Worm (Caenorhabditis elegans) whole organism, dauer: Measurements from ENCODE around the gene cav-1.
"Not testable (repeated sequence)": the region's sequence is repeated elsewhere in the genome, so short reads cannot be mapped to it uniquely, and the experiment has no call there.

ENCODE experiments used
- unc-62 ChIP-seq: sonication (generic microtip); optimal IDR thresholded peaks from 2 replicates; lab custom pipeline; 2017; ENCODE audit warnings: missing biosample characterization, missing genetic modification reagents, missing genetic modification characterization

cav-1 gene

ce11 chrIV:9772096-9772720 is at the start of gene cav-1:
cav-1 (plus strand) TSS chrIV:9772510.
- no peak for TF ChIP-seq unc-62

DNA sequence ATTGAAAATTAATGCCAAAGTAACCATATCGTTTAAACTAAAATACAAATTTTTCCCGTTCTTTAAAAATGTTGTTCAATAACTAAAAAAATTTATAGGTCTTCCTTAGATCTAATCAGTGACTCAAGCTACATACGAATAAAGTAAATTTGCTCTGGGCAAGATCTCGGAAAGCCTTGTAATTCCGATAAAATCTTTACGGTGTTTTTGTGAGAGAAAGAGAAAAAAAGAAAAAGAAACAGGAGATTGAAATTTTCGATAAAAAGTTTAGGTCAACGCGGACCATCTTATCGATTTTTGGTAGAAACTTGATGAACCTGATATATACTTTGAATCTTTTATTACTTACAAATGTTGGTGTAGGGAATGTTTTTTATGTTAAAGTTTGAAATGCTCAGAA is 49.1 kb upstream of the cav-1 start:
- TF ChIP-seq unc-62: no peak

- no peak for TF ChIP-seq unc-62
These were observed 47.4 kb upstream of the cav-1 start, which contains the start of the genes nhr-138 and C28D4.18 for ce11 chrIV:9724948-9725347. nhr-138 (plus strand) TSS chrIV:9725251. C28D4.18 (plus strand) TSS chrIV:9725280.

ce11 chrIV:9725468-9725985 is 46.8 kb upstream of the cav-1 start:
- no peak for TF ChIP-seq unc-62

ce11 chrIV:9727217-9727616 is 45.1 kb upstream of the cav-1 start:
- TF ChIP-seq unc-62: no peak

ce11 chrIV:9728376-9728775 is 43.9 kb upstream of the cav-1 start, which contains the start of gene nhr-100:
nhr-100 (plus strand) TSS chrIV:9728676.
- no peak for TF ChIP-seq unc-62

DNA sequence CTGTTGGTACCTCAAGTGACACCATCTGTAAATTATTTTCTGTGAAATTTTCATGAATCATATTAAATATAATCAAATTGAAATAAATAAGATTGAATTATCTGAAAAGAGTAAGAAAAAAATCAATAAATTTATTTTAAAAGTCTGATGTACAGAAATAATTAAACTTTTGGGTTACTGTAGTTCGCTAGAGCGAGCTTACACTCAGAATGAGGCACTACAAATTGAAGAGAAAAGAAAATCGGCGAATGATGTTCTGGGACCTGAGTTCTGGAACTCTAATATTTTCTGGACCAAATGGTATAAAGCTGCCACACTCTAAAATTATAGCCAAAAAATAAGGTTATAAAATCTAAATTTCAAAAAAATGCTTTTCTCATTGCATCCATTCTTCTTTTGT is 38.4 kb upstream of the cav-1 start:
- TF ChIP-seq unc-62: no peak

DNA sequence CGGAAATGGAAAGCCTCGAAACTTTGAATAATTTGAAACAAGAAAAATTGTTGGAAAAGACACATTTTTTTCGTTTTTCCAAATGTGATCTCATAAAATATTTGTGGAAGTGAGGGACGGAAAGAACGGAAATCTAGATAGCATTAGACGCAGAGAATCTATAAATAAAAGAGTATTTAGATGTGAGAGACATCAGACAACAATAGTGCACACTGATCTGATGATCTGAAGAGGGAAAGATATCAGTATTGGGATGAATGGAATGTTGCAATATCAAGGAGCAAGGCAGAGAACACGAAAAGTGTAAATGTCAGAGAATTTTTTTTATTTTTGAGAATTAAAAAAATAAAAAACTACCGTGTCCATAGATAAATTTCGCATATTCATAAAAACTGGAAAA is 37.4 kb upstream of the cav-1 start:
- TF ChIP-seq unc-62: no peak

ce11 chrIV:9735750-9736149 is 36.6 kb upstream of the cav-1 start:
- no peak for TF ChIP-seq unc-62

ce11 chrIV:9737204-9737790 is 35.0 kb upstream of the cav-1 start, which contains the start of gene cka-1:
cka-1 (minus strand) TSS chrIV:9737621.
- no peak for TF ChIP-seq unc-62

DNA sequence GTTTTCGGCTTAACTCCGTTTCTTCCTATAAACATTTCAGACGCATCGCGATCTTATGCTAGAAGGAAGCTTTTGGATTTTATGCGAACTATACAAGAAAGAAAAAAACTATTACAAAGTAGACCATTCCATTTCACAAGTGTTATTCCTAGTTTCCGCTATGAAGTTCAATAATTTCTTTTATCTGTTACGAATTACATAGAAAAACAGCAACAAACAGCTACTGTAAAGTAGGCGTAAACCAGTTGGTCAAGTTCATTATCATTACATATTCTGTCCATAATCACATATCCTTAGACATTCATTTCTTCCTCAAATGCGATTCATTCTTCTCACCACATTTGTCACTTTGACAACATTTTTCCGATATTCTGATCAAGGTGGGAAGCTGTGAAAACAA is 34.1 kb upstream of the cav-1 start, which contains the start of gene C28D4.10:
Gene C28D4.10, plus strand, starts transcription at position 301 of the 400 bp plus-strand sequence.
- no peak for TF ChIP-seq unc-62

DNA sequence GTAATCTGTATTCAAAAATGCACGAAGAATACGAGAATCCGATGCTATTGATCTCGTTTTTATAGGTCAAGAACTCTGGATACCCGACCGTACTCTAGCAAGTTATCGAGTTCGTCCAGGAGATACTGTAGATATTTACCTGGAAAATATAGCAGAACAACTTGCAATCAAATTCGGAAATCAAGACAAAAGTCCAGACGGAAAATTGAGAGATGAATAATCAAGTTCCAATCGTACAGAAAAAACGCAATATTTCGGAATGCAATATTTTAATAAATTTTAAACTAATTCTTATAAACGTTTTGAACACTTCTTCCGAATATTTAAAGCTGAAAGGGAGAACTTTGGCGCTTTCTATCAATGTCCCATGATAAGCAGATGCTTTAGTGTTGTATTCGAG is 33.3 kb upstream of the cav-1 start:
- TF ChIP-seq unc-62: no peak

DNA sequence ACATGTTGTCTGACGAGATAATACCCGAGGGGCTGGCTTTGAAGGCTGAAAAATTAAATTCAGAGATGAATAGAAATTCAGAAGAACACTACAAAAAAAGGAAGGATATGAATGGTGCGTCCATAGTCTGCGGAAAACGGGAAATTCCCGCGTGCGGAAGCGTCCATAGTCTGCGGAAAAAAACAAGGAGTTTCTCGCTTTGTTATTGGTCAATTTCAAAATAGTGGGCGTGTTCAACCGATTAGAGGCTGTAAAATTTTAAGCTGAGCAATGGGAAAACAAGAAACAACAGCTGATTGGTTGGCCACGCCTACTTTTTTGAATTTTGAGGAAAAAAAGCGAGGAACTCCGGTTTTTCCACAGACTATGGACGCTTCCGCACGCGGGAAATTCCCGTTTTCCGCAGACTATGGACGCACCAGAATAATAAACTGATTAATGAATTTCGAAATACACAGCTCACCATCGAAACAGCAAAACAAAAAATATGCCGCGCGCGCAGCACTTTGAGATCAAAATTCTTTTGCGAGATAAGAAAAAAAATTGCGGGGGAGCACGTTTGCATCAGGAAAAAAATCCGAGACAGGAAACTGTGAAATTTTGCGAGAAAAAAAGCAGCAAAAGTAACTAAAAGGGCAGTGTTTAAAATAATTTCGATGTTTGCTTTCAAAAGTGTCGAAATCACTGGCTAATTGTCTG is 31.3 kb upstream of the cav-1 start, which contains the start of gene gln-6:
Gene gln-6, minus strand, starts transcription at position 51 of the 699 bp plus-strand sequence.
- TF ChIP-seq unc-62: not testable (repeated sequence)

DNA sequence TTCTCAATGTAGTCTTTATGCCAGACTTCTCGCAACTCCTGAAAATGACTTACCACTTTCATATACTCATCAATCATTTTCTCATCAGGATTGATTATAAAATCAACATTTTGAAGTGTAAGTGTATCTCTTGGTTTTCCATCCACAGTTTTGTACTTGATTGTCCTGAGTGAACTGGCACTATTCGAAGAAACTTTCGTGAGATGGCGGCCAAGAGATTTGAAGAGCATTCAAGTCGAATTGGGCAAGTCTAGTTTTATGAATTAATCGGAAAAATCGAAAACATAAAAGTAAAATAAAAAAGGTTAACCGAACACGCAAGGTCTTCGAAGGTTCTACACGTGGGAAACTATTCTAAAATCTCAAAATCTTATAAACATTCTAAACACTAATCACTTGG is 29.4 kb upstream of the cav-1 start, which contains the start of gene C28D4.7:
Gene C28D4.7, minus strand, starts transcription at position 265 of the 400 bp plus-strand sequence.
- no peak for TF ChIP-seq unc-62

DNA sequence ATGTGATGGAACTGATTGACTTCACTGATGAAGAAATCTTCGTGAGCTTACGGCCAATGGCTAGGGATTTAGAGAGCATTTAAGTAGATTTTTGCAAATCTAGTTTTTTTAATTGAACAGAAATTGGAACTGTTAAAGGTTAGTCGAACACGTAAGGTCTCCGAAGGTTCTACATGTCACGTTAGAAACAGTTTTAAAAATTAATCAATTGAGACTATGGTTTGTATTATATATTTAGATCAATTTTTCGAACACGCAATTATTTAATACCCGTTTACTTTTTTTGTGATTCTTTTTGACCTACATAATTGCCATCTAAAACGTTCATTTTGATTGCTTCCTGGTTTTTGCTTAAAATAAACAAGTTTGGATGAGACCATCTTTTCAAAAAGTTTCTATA is 27.4 kb upstream of the cav-1 start, which contains the start of gene C28D4.4:
Gene C28D4.4, minus strand, starts transcription at position 101 of the 400 bp plus-strand sequence.
- no peak for TF ChIP-seq unc-62

DNA sequence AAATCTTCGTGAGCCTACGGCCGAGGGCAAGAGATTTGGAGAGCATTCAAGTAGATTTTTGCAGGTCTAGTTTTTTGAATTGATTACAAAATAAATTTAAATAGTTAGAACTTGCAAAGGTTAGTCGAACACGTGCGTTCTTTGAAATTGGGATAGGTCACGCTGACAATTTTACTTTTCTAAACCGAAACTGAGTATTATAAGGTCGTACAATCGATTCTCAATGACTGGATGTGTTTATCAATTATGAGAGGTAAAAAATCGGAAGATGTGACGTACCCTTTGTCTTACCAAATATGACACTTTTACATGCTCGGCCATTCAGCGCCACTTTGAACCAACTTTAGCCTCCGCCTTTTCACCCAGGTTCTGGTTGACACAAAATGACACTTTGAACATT is 25.5 kb upstream of the cav-1 start, which contains the start of gene C28D4.5:
Gene C28D4.5, minus strand, starts transcription at position 101 of the 400 bp plus-strand sequence.
- no peak for TF ChIP-seq unc-62

- TF ChIP-seq unc-62: no peak
These were observed 24.0 kb upstream of the cav-1 start, which contains the start of gene C28D4.8 for ce11 chrIV:9748342-9748741. C28D4.8 (minus strand) TSS chrIV:9748442.
